Worm (Caenorhabditis elegans) whole organism, dauer: ENCODE data around the gene rfc-1.

Experiments used
- unc-62 ChIP-seq: sonication (generic microtip); optimal IDR thresholded peaks from 2 replicates; lab custom pipeline; 2017; ENCODE audit warnings: missing biosample characterization, missing genetic modification reagents, missing genetic modification characterization

rfc-1 gene

ce11 chrV:14645817-14646789 lies at the start of gene rfc-1, which contains the start of gene pmp-3:
TSS of gene rfc-1 (minus strand) at chrV:14645979.
TSS of gene pmp-3 (plus strand) at chrV:14646739.
- TF ChIP-seq unc-62 (GFP tag; lab: Kevin White, UChicago): no peak

ce11 chrV:14689060-14689750 lies 43.4 kb upstream of the rfc-1 start, which contains the start of gene gasr-8:
TSS of gene gasr-8 (plus strand) at chrV:14689110.
- TF ChIP-seq unc-62 (GFP tag; lab: Kevin White, UChicago): no peak

ce11 chrV:14688097-14688912 lies 42.5 kb upstream of the rfc-1 start, which contains the start of gene C47E8.11:
TSS of gene C47E8.11 (plus strand) at chrV:14688616.
- no peak for TF ChIP-seq unc-62 (GFP tag; lab: Kevin White, UChicago)

ce11 chrV:14687106-14687964 lies 41.6 kb upstream of the rfc-1 start:
- TF ChIP-seq unc-62 (GFP tag; lab: Kevin White, UChicago): no peak

- TF ChIP-seq unc-62 (GFP tag; lab: Kevin White, UChicago): no peak
These were observed 40.7 kb upstream of the rfc-1 start for ce11 chrV:14686231-14687105.

ce11 chrV:14685435-14686058 lies 39.8 kb upstream of the rfc-1 start, which contains the start of gene C47E8.4:
TSS of gene C47E8.4 (minus strand) at chrV:14685485.
- TF ChIP-seq unc-62 (GFP tag; lab: Kevin White, UChicago): no peak

- no peak for TF ChIP-seq unc-62 (GFP tag; lab: Kevin White, UChicago)
These were observed 38.9 kb upstream of the rfc-1 start, which contains the start of gene hsp-90 for ce11 chrV:14684359-14685312. TSS of gene hsp-90 (plus strand) at chrV:14684918.

ce11 chrV:14683926-14684325 lies 38.1 kb upstream of the rfc-1 start:
- TF ChIP-seq unc-62 (GFP tag; lab: Kevin White, UChicago): no peak

- no peak for TF ChIP-seq unc-62 (GFP tag; lab: Kevin White, UChicago)
These were observed 37.5 kb upstream of the rfc-1 start for ce11 chrV:14683291-14683690.

- TF ChIP-seq unc-62 (GFP tag; lab: Kevin White, UChicago): no peak
These were observed 37.1 kb upstream of the rfc-1 start for ce11 chrV:14682870-14683269.

- TF ChIP-seq unc-62 (GFP tag; lab: Kevin White, UChicago): no peak
These were observed 34.2 kb upstream of the rfc-1 start, which contains the start of gene C47E8.3 for ce11 chrV:14680014-14680413. TSS of gene C47E8.3 (plus strand) at chrV:14680314.

- TF ChIP-seq unc-62 (GFP tag; lab: Kevin White, UChicago): no peak
These were observed 32.5 kb upstream of the rfc-1 start for ce11 chrV:14678298-14678697.
